Fruit fly (Drosophila melanogaster): ENCODE results near the gene Dus2.
A peak's percentile ranks its signal among the peaks of the same experiment; 100 is the strongest.

The Dus2 gene

dm6 chrX:14208426-14209208, 29.2 kb upstream of the Dus2 start (continued):
- TF ChIP-seq wor (GFP tag; IDR thresholded peaks at IDR 0.05) (peak; percentile 39; the same call in 1 of the 2 replicates), sr (GFP tag; IDR thresholded peaks at IDR 0.05) (no peak), Hr3 (GFP tag; optimal IDR thresholded peaks at IDR 0.05) (peak; percentile 46), ac (GFP tag; optimal IDR thresholded peaks at IDR 0.05) (peak; percentile 22), az2 (GFP tag; optimal IDR thresholded peaks at IDR 0.05) (peak; percentile 67), trem (tag; optimal IDR thresholded peaks at IDR 0.05) (peak; percentile 47), CG11723 (GFP tag; optimal IDR thresholded peaks at IDR 0.05) (peak; percentile 42), E2f1 (GFP tag; IDR thresholded peaks at IDR 0.05) (peak; percentile 29; the same call in 1 of the 2 replicates), CG17612 (GFP tag; IDR thresholded peaks at IDR 0.05) (no peak), CG32532 (GFP tag; IDR thresholded peaks at IDR 0.05) (no peak), CG34224 (GFP tag; IDR thresholded peaks at IDR 0.05; ENCODE audit: partially characterized antibody) (peak; percentile 41; the same call in 1 of the 3 replicates), CG8924 (tag; optimal IDR thresholded peaks at IDR 0.05) (peak; percentile 46), Trl (optimal IDR thresholded peaks at IDR 0.05) (peak; percentile 16 to 22), Trl (GFP tag; optimal IDR thresholded peaks at IDR 0.05) (peak; percentile 20), D19A (tag; optimal IDR thresholded peaks at IDR 0.05) (peak; percentile 72), CG5953 (GFP tag; IDR thresholded peaks at IDR 0.05) (peak; percentile 43; the same call in 1 of the 2 replicates), CG18476 (GFP tag; optimal IDR thresholded peaks at IDR 0.05) (peak; percentile 48), Lim3 (GFP tag; IDR thresholded peaks at IDR 0.05) (no peak), lilli (GFP tag; optimal IDR thresholded peaks at IDR 0.05) (peak; percentile 33), HLHmδ (GFP tag; optimal IDR thresholded peaks at IDR 0.05) (peak; percentile 59), CG15696 (tag; optimal IDR thresholded peaks at IDR 0.05) (peak; percentile 57), Gug (GFP tag; IDR thresholded peaks at IDR 0.05) (no peak), Med (GFP tag) (peak; percentile 68), slbo (GFP tag; IDR thresholded peaks at IDR 0.05) (peak; percentile 24; the same call in 1 of the 2 replicates), Oaz (GFP tag; IDR thresholded peaks at IDR 0.05) (no peak), Dek (tag; optimal IDR thresholded peaks at IDR 0.05) (peak; percentile 22), CG6175 (GFP tag; IDR thresholded peaks at IDR 0.05) (0 out of 3 replicates have a peak, but pooled peaks have one; percentile 26), CG15479 (GFP tag; optimal IDR thresholded peaks at IDR 0.05) (peak; percentile 19), B-H2 (GFP tag; optimal IDR thresholded peaks at IDR 0.05) (no peak), Nf-YA (GFP tag; IDR thresholded peaks at IDR 0.05) (peak; percentile 44; the same call in 1 of the 2 replicates), CG6654 (GFP tag; optimal IDR thresholded peaks at IDR 0.05) (no peak), Hr78 (GFP tag; optimal IDR thresholded peaks at IDR 0.05) (peak in 1 of 2 experiments; percentile 0), z (GFP tag; IDR thresholded peaks at IDR 0.05) (no peak), CG6854 (GFP tag; optimal IDR thresholded peaks at IDR 0.05) (no peak), HmgD (GFP tag; optimal IDR thresholded peaks at IDR 0.05) (no peak), Hr51 (GFP tag; optimal IDR thresholded peaks at IDR 0.05) (peak in 1 of 2 experiments; percentile 75), Hmr (GFP tag; optimal IDR thresholded peaks at IDR 0.05) (no peak), ems (GFP tag; optimal IDR thresholded peaks at IDR 0.05) (peak; percentile 47), CG1233 (GFP tag; optimal IDR thresholded peaks at IDR 0.05) (peak; percentile 63), Sry-δ (GFP tag; optimal IDR thresholded peaks at IDR 0.05) (peak; percentile 2), ham (GFP tag; IDR thresholded peaks at IDR 0.05) (no peak), Xrp1 (GFP tag; IDR thresholded peaks at IDR 0.05) (peak; percentile 83), grau (tag; optimal IDR thresholded peaks at IDR 0.05) (peak; percentile 86), dimm (GFP tag; IDR thresholded peaks at IDR 0.05) (no peak), run (tag; optimal IDR thresholded peaks at IDR 0.05) (no peak), fd96Cb (tag; optimal IDR thresholded peaks at IDR 0.05) (peak; percentile 71), otp (GFP tag; IDR thresholded peaks at IDR 0.05) (peak; percentile 59; the same call in 2 of the 3 replicates), CG7963 (GFP tag; IDR thresholded peaks at IDR 0.05; ENCODE audit: partially characterized antibody) (no peak), CG12659 (GFP tag; optimal IDR thresholded peaks at IDR 0.05) (peak; percentile 48)

Measured in whole organism, embryonic.